Fruit fly (Drosophila melanogaster) Kc167 (cell line): ENCODE results near the gene CG7115.

Experiments
- Myc ChIP-seq: fragments of >200 bp; optimal IDR thresholded peaks from 2 replicates; lab custom pipeline; 2017; ENCODE audit warnings: missing external identifiers
- Sin3A ChIP-seq: fragments of >200 bp; optimal IDR thresholded peaks from 2 replicates; lab custom pipeline; 2018; ENCODE audit warnings: missing external identifiers
- insv ChIP-seq: fragments of >200 bp; optimal IDR thresholded peaks from 3 replicates; lab custom pipeline; 2018; ENCODE audit warnings: missing external identifiers
- psq ChIP-seq: fragments of >200 bp; optimal IDR thresholded peaks from 2 replicates; lab custom pipeline; 2017; ENCODE audit warnings: missing external identifiers

- TF ChIP-seq Sin3A (lab: Kevin White, UChicago) (no peak), psq (lab: Kevin White, UChicago) (no peak), Myc (lab: Kevin White, UChicago) (no peak), insv (lab: Kevin White, UChicago) (no peak)
Measured at dm6 chr2L:7779785-7780184, 41.2 kb upstream of the CG7115 start, which contains the start of gene Uro.
